Worm (Caenorhabditis elegans) whole organism, L1 larva: ENCODE results near the gene ctl-1.

ENCODE experiments used
- C04F5.9 ChIP-seq: sonication (generic microtip); optimal IDR thresholded peaks from 2 replicates; lab custom pipeline; 2016; ENCODE audit warnings: missing genetic modification characterization, missing compliant biosample characterization
- C34B4.2 ChIP-seq: sonication (generic microtip); optimal IDR thresholded peaks from 2 replicates; lab custom pipeline; 2017; ENCODE audit warnings: mild to moderate bottlenecking, missing genetic modification characterization, missing compliant biosample characterization
- F16B12.6 ChIP-seq: fragments of 150-350 bp; optimal IDR thresholded peaks from 2 replicates; lab custom pipeline; 2014; ENCODE audit warnings: missing biosample characterization, missing genetic modification characterization
- aha-1 ChIP-seq: fragments of 150-350 bp; optimal IDR thresholded peaks from 2 replicates; lab custom pipeline; 2014; ENCODE audit warnings: missing biosample characterization, missing genetic modification characterization
- blmp-1 ChIP-seq: fragments of 150-350 bp; optimal IDR thresholded peaks from 2 replicates; lab custom pipeline; 2014; ENCODE audit warnings: missing biosample characterization, missing genetic modification characterization
- ceh-82 ChIP-seq, 3 experiments: fragments of 150-350 bp in 1 of 3; sonication (generic microtip) in 2 of 3; optimal IDR thresholded peaks; 2 replicates each; lab custom pipeline; 2014 to 2017; ENCODE audit warnings: missing biosample characterization in 3 of 3, missing genetic modification characterization in 3 of 3
- ceh-88 ChIP-seq: fragments of 200-800 bp; sonication (Bioruptor generic); IDR thresholded peaks from 2 replicates; pipeline ENCODE4 v1.3.6; 2022; ENCODE audit warnings: missing genetic modification characterization, missing compliant biosample characterization
- ceh-90 ChIP-seq: sonication (generic microtip); optimal IDR thresholded peaks from 2 replicates; lab custom pipeline; 2016; ENCODE audit warnings: missing genetic modification characterization, missing compliant biosample characterization
- ces-1 ChIP-seq: fragments of 150-350 bp; optimal IDR thresholded peaks from 2 replicates; lab custom pipeline; 2014; ENCODE audit warnings: missing biosample characterization, missing genetic modification reagents, missing genetic modification characterization
- dsc-1 ChIP-seq: sonication (generic microtip); optimal IDR thresholded peaks from 2 replicates; lab custom pipeline; 2016; ENCODE audit warnings: mild to moderate bottlenecking, missing genetic modification characterization, missing compliant biosample characterization
- efl-1 ChIP-seq, 4 experiments: fragments of 150-350 bp; optimal IDR thresholded peaks in 3 of 4; peaks in 1 of 4; 1 replicate in 1 of 4; 2 replicates in 3 of 4; lab custom pipeline; 2014; ENCODE audit warnings: missing biosample characterization in 2 of 4, missing genetic modification characterization in 2 of 4, missing genetic modification reagents in 2 of 4
- efl-3 ChIP-seq: fragments of 200-800 bp; sonication (Bioruptor generic); optimal IDR thresholded peaks from 2 replicates; lab custom pipeline; 2018; ENCODE audit warnings: mild to moderate bottlenecking, missing genetic modification characterization, missing compliant biosample characterization
- egl-13 ChIP-seq: sonication (generic microtip); optimal IDR thresholded peaks from 2 replicates; lab custom pipeline; 2016; ENCODE audit warnings: missing genotype, missing genetic modification reagents, missing genetic modification characterization, missing compliant biosample characterization
- egl-27 ChIP-seq, 2 experiments: fragments of 150-350 bp in 1 of 2; sonication (generic microtip); optimal IDR thresholded peaks; 3 replicates each; lab custom pipeline; 2017 to 2018; ENCODE audit warnings: missing biosample characterization in 2 of 2, missing genetic modification characterization in 2 of 2, missing genetic modification reagents in 2 of 2
- elt-3 ChIP-seq, 6 experiments: fragments of 150-350 bp in 1 of 6; sonication (generic microtip); optimal IDR thresholded peaks; 2 replicates each; lab custom pipeline; 2017 to 2018; ENCODE audit warnings: missing biosample characterization in 6 of 6, missing genetic modification characterization in 6 of 6, inconsistent platforms in 1 of 6
- ets-5 ChIP-seq: fragments of 200-800 bp; sonication (Bioruptor generic); IDR thresholded peaks from 2 replicates; pipeline ENCODE4 v1.3.6; 2022; ENCODE audit warnings: missing genetic modification characterization, missing compliant biosample characterization
- fkh-4 ChIP-seq: sonication (generic microtip); optimal IDR thresholded peaks from 2 replicates; lab custom pipeline; 2016; ENCODE audit warnings: missing compliant biosample characterization, missing genetic modification characterization, borderline replicate concordance
- fos-1 ChIP-seq: fragments of 150-350 bp; optimal IDR thresholded peaks from 2 replicates; lab custom pipeline; 2014; ENCODE audit warnings: missing biosample characterization, missing genetic modification characterization
- grh-1 ChIP-seq: fragments of 200-800 bp; sonication (Bioruptor generic); IDR thresholded peaks from 2 replicates; pipeline ENCODE4 v1.3.6; 2022; ENCODE audit warnings: missing genetic modification reagents, missing genetic modification characterization, missing compliant biosample characterization
- hlh-17 ChIP-seq: fragments of 200-800 bp; sonication (Bioruptor generic); optimal IDR thresholded peaks from 2 replicates; lab custom pipeline; 2018; ENCODE audit warnings: missing genetic modification characterization, mild to moderate bottlenecking, missing compliant biosample characterization, moderate library complexity, borderline replicate concordance
- hlh-4 ChIP-seq: sonication (generic microtip); optimal IDR thresholded peaks from 2 replicates; lab custom pipeline; 2016; ENCODE audit warnings: mild to moderate bottlenecking, missing genetic modification characterization, missing compliant biosample characterization
- hpl-2 ChIP-seq: fragments of 150-350 bp; optimal IDR thresholded peaks from 2 replicates; lab custom pipeline; 2014; ENCODE audit warnings: missing biosample characterization, missing genetic modification reagents, missing genetic modification characterization
- irx-1 ChIP-seq: sonication (generic microtip); optimal IDR thresholded peaks from 2 replicates; lab custom pipeline; 2016; ENCODE audit warnings: missing genetic modification characterization, missing compliant biosample characterization
- jun-1 ChIP-seq: fragments of 150-350 bp; optimal IDR thresholded peaks from 2 replicates; lab custom pipeline; 2014; ENCODE audit warnings: missing biosample characterization, missing genetic modification reagents, missing genetic modification characterization
- lin-13 ChIP-seq: fragments of 150-350 bp; optimal IDR thresholded peaks from 2 replicates; lab custom pipeline; 2014; ENCODE audit warnings: missing biosample characterization, missing genetic modification reagents, missing genetic modification characterization
- lin-35 ChIP-seq, 2 experiments: fragments of 150-350 bp; optimal IDR thresholded peaks; 2 replicates each; lab custom pipeline; 2014; ENCODE audit warnings: missing biosample characterization in 2 of 2, missing genetic modification characterization in 2 of 2, missing genetic modification reagents in 2 of 2
- lin-39 ChIP-seq: fragments of 150-350 bp; optimal IDR thresholded peaks from 2 replicates; lab custom pipeline; 2014; ENCODE audit warnings: missing biosample characterization, missing genetic modification reagents, missing genetic modification characterization
- lir-3 ChIP-seq: sonication (generic microtip); optimal IDR thresholded peaks from 2 replicates; lab custom pipeline; 2016; ENCODE audit warnings: mild to moderate bottlenecking, missing genetic modification characterization, moderate library complexity, missing compliant biosample characterization; ENCODE audit not compliant: poor library complexity
- lsy-2 ChIP-seq, 2 experiments: fragments of 150-350 bp; optimal IDR thresholded peaks; 2 replicates each; lab custom pipeline; 2014; ENCODE audit warnings: missing biosample characterization in 2 of 2, missing genetic modification characterization in 2 of 2
- mab-9 ChIP-seq: fragments of 200-800 bp; sonication (Bioruptor generic); IDR thresholded peaks from 2 replicates; pipeline ENCODE4 v1.3.6; 2022; ENCODE audit warnings: missing genetic modification reagents, missing genetic modification characterization, missing compliant biosample characterization
- mep-1 ChIP-seq: fragments of 150-350 bp; optimal IDR thresholded peaks from 2 replicates; lab custom pipeline; 2014; ENCODE audit warnings: missing biosample characterization, missing genetic modification characterization
- nhr-11 ChIP-seq: fragments of 150-350 bp; optimal IDR thresholded peaks from 2 replicates; lab custom pipeline; 2014; ENCODE audit warnings: missing biosample characterization, missing genetic modification characterization
- nhr-12 ChIP-seq: sonication (generic microtip); optimal IDR thresholded peaks from 2 replicates; lab custom pipeline; 2017; ENCODE audit warnings: missing biosample characterization, missing genetic modification characterization
- nhr-19 ChIP-seq: fragments of 200-800 bp; sonication (Bioruptor generic); conservative IDR thresholded peaks from 2 replicates; pipeline ENCODE4 v1.3.6; 2022; ENCODE audit warnings: missing genetic modification characterization, missing compliant biosample characterization
- nhr-20 ChIP-seq: sonication (generic microtip); optimal IDR thresholded peaks from 2 replicates; lab custom pipeline; 2016; ENCODE audit warnings: mild to moderate bottlenecking, missing genetic modification characterization, missing compliant biosample characterization
- nhr-237 ChIP-seq: fragments of 150-350 bp; optimal IDR thresholded peaks from 2 replicates; lab custom pipeline; 2014; ENCODE audit warnings: missing biosample characterization, missing genetic modification characterization
- nhr-47 ChIP-seq: sonication (generic microtip); optimal IDR thresholded peaks from 2 replicates; lab custom pipeline; 2016; ENCODE audit warnings: mild to moderate bottlenecking, missing genetic modification characterization, moderate library complexity, missing compliant biosample characterization
- nhr-76 ChIP-seq: sonication (generic microtip); optimal IDR thresholded peaks from 2 replicates; lab custom pipeline; 2017; ENCODE audit warnings: missing biosample characterization, missing genetic modification characterization
- nhr-77 ChIP-seq: fragments of 150-350 bp; optimal IDR thresholded peaks from 2 replicates; lab custom pipeline; 2014; ENCODE audit warnings: missing biosample characterization, missing genetic modification characterization
- nhr-90 ChIP-seq: sonication (generic microtip); optimal IDR thresholded peaks from 2 replicates; lab custom pipeline; 2016; ENCODE audit warnings: mild to moderate bottlenecking, missing genetic modification characterization, missing compliant biosample characterization; ENCODE audit not compliant: poor library complexity
- pag-3 ChIP-seq: sonication (generic microtip); optimal IDR thresholded peaks from 2 replicates; lab custom pipeline; 2017; ENCODE audit warnings: missing genetic modification characterization, mild to moderate bottlenecking, missing compliant biosample characterization, antibody characterized with exemption, borderline replicate concordance; ENCODE audit not compliant: insufficient read depth
- pqm-1 ChIP-seq: sonication (generic microtip); optimal IDR thresholded peaks from 3 replicates; lab custom pipeline; 2017; ENCODE audit warnings: missing biosample characterization, missing genetic modification characterization
- sox-4 ChIP-seq: sonication (generic microtip); optimal IDR thresholded peaks from 2 replicates; lab custom pipeline; 2016; ENCODE audit warnings: missing genetic modification characterization, missing compliant biosample characterization
- sptf-1 ChIP-seq: fragments of 150-350 bp; optimal IDR thresholded peaks from 2 replicates; lab custom pipeline; 2014; ENCODE audit warnings: missing biosample characterization, missing genetic modification characterization
- swsn-7 ChIP-seq: sonication (generic microtip); optimal IDR thresholded peaks from 2 replicates; lab custom pipeline; 2016; ENCODE audit warnings: missing genetic modification characterization, missing compliant biosample characterization
- tbx-2 ChIP-seq: sonication (generic microtip); optimal IDR thresholded peaks from 2 replicates; lab custom pipeline; 2016; ENCODE audit warnings: missing genetic modification characterization, missing compliant biosample characterization
- unc-130 ChIP-seq: fragments of 150-350 bp; optimal IDR thresholded peaks from 2 replicates; lab custom pipeline; 2017; ENCODE audit warnings: missing biosample characterization, missing genetic modification characterization, inconsistent platforms
- unc-30 ChIP-seq: sonication (generic microtip); optimal IDR thresholded peaks from 2 replicates; lab custom pipeline; 2017; ENCODE audit warnings: missing biosample characterization, missing genetic modification characterization
- unc-86 ChIP-seq: sonication (generic microtip); optimal IDR thresholded peaks from 2 replicates; lab custom pipeline; 2016; ENCODE audit warnings: missing genetic modification characterization, missing compliant biosample characterization
- unc-98 ChIP-seq: fragments of 200-800 bp; sonication (Bioruptor generic); IDR thresholded peaks from 2 replicates; pipeline ENCODE4 v1.3.6; 2022; ENCODE audit warnings: missing genetic modification characterization, missing compliant biosample characterization
- ztf-11 ChIP-seq, 2 experiments: sonication (generic microtip); optimal IDR thresholded peaks; 2 replicates each; lab custom pipeline; 2016 to 2017; ENCODE audit warnings: missing genetic modification characterization in 2 of 2, missing biosample characterization in 1 of 2, missing compliant biosample characterization in 1 of 2
- ztf-4 ChIP-seq: fragments of 150-350 bp; optimal IDR thresholded peaks from 2 replicates; lab custom pipeline; 2014; ENCODE audit warnings: missing biosample characterization, missing genetic modification characterization

Gene ctl-1

DNA sequence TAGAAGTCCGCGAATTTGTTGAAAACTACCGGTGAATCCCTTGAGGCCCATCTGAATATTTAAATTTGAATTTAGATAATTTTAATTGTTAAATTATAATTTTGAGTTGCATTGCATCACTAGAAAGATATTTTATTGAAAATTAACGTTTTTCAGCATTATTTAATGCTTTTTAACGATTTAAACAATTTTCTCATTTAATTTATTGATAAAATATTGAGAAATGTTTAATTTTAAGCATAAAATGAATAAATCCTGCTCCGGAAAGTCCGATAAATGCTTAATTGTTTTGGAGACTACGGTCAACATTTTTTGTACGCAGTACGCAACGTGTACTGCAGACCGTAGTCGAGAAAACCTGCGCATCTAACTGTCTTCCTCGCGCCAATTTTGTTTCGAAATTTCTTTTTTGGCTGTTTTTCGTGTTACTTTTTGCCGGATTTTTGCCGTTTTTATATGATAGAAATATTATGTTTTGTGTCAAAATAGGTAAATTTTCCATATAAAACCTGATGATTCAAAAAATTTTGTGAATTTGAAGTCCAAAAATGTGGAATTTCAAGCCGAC, 43.4 kb upstream of the ctl-1 start, which contains the start of the genes Y54G11A.17, lin-7 and elof-1 (continued):
- no peak for TF ChIP-seq ces-1 (GFP tag; lab: Kevin White, UChicago)
- TF ChIP-seq hpl-2 (GFP tag; lab: Kevin White, UChicago): peak; percentile 77
- TF ChIP-seq ets-5 (GFP tag; lab: Robert Waterston, UW): no peak
- TF ChIP-seq grh-1 (GFP tag; lab: Robert Waterston, UW): peak; percentile 54
- TF ChIP-seq pqm-1 (tag; lab: Kevin White, UChicago): peak; percentile 14
- peak; percentile 97 for TF ChIP-seq nhr-77 (tag; lab: Kevin White, UChicago)
- no peak for TF ChIP-seq nhr-76 (tag; lab: Kevin White, UChicago)
- TF ChIP-seq blmp-1: peak; percentile 73
- peak; percentile 36 for TF ChIP-seq nhr-237 (tag; lab: Kevin White, UChicago)
- TF ChIP-seq irx-1 (tag; lab: Kevin White, UChicago): peak; percentile 70
- peak in 2 of 6 experiments; percentile 69 to 87 for TF ChIP-seq elt-3 (tag; optimal IDR thresholded peaks at IDR 0.05; lab: Kevin White, UChicago)
- TF ChIP-seq lsy-2 (tag; optimal IDR thresholded peaks at IDR 0.05; lab: Kevin White, UChicago): peak; percentile 99 to 100
- TF ChIP-seq C04F5.9 (tag; lab: Kevin White, UChicago): peak; percentile 55
- peak; percentile 62 for TF ChIP-seq ceh-88 (GFP tag; lab: Robert Waterston, UW)
- no peak for TF ChIP-seq sox-4
- TF ChIP-seq C34B4.2 (tag; lab: Kevin White, UChicago): no peak
- peak; percentile 18 for TF ChIP-seq ceh-90 (tag; lab: Kevin White, UChicago)
- TF ChIP-seq nhr-47 (tag; lab: Kevin White, UChicago): peak; percentile 89
- peak; percentile 81 for TF ChIP-seq nhr-19
- peak in 1 of 2 experiments; percentile 60 for TF ChIP-seq ztf-11 (tag; optimal IDR thresholded peaks at IDR 0.05; lab: Kevin White, UChicago)
- TF ChIP-seq sptf-1 (tag; lab: Kevin White, UChicago): no peak
- peak; percentile 12 for TF ChIP-seq aha-1 (tag; lab: Kevin White, UChicago)
- TF ChIP-seq nhr-90 (tag; lab: Kevin White, UChicago): peak; percentile 73
- TF ChIP-seq hlh-4 (tag; lab: Kevin White, UChicago): no peak
- TF ChIP-seq nhr-12 (tag; lab: Kevin White, UChicago): no peak
- TF ChIP-seq F16B12.6 (tag; lab: Kevin White, UChicago): peak; percentile 99
- TF ChIP-seq lin-35 (GFP tag; optimal IDR thresholded peaks at IDR 0.05; lab: Kevin White, UChicago): peak; percentile 92 to 95
- TF ChIP-seq mab-9: no peak; the same call in 1 of the 2 replicates
- peak; percentile 77 for TF ChIP-seq unc-86 (tag; lab: Kevin White, UChicago)
- TF ChIP-seq ceh-82 (tag; optimal IDR thresholded peaks at IDR 0.05; lab: Kevin White, UChicago): peak; percentile 82 to 96 (median 86)
- peak; percentile 52 for TF ChIP-seq egl-13
- no peak for TF ChIP-seq fkh-4 (tag; lab: Kevin White, UChicago)
- peak; percentile 75 for TF ChIP-seq lir-3 (tag; lab: Kevin White, UChicago)
- peak; percentile 86 for TF ChIP-seq fos-1 (tag; lab: Kevin White, UChicago)
- peak; percentile 86 for TF ChIP-seq lin-13 (GFP tag; lab: Kevin White, UChicago)
- TF ChIP-seq dsc-1 (tag; lab: Kevin White, UChicago): peak; percentile 68
- TF ChIP-seq hlh-17 (GFP tag; lab: Kevin White, UChicago): no peak
- TF ChIP-seq nhr-20: peak; percentile 81
- no peak for TF ChIP-seq unc-30 (tag; lab: Kevin White, UChicago)
- TF ChIP-seq lin-39 (tag; lab: Kevin White, UChicago): peak; percentile 49
- TF ChIP-seq unc-98 (GFP tag; lab: Robert Waterston, UW): no peak
- no peak for TF ChIP-seq egl-27 (tag; optimal IDR thresholded peaks at IDR 0.05; lab: Kevin White, UChicago)
- no peak for TF ChIP-seq nhr-11 (tag; lab: Kevin White, UChicago)
- peak; percentile 44 for TF ChIP-seq ztf-4 (tag; lab: Kevin White, UChicago)
- TF ChIP-seq efl-3 (GFP tag; lab: Kevin White, UChicago): no peak
- peak; percentile 99 for TF ChIP-seq unc-130 (tag; lab: Kevin White, UChicago)
- TF ChIP-seq mep-1: peak; percentile 97
- peak; percentile 83 for TF ChIP-seq tbx-2
- TF ChIP-seq pag-3 (tag; lab: Kevin White, UChicago): peak; percentile 15
- peak; percentile 79 for TF ChIP-seq swsn-7 (tag; lab: Kevin White, UChicago)
- TF ChIP-seq efl-1 (optimal IDR thresholded peaks at IDR 0.05; lab: Kevin White, UChicago): peak; percentile 91 to 93
- TF ChIP-seq efl-1 (GFP tag; optimal IDR thresholded peaks at IDR 0.05 in 1 of 2; lab: Kevin White, UChicago): peak; percentile 88 to 98
- TF ChIP-seq jun-1 (tag; lab: Kevin White, UChicago): peak; percentile 78
